Fruit fly (Drosophila melanogaster) whole organism, adult: ENCODE results near the gene Trf4-1.

Source experiments
- CG12768 ChIP-seq: fragments of 200-800 bp; sonication (Bioruptor generic); optimal IDR thresholded peaks from 2 replicates; lab custom pipeline; 2017; ENCODE audit warnings: missing biosample characterization, missing genetic modification characterization, mild to moderate bottlenecking, moderate library complexity, missing genetic modification reagents
- CG1620 ChIP-seq: fragments of 200-800 bp; sonication (Bioruptor generic); optimal IDR thresholded peaks from 2 replicates; lab custom pipeline; 2016; ENCODE audit warnings: missing biosample characterization, missing genetic modification characterization
- CG5204 ChIP-seq: fragments of 200-800 bp; sonication (Bioruptor generic); optimal IDR thresholded peaks from 2 replicates; lab custom pipeline; 2016; ENCODE audit warnings: missing biosample characterization, missing genetic modification characterization
- CG7045 ChIP-seq: fragments of 200-800 bp; sonication (Bioruptor generic); optimal IDR thresholded peaks from 2 replicates; lab custom pipeline; 2017; ENCODE audit warnings: missing biosample characterization, mild to moderate bottlenecking, missing genetic modification characterization
- kay ChIP-seq: fragments of 200-800 bp; sonication (Bioruptor generic); peaks from one replicate; lab custom pipeline; 2016; ENCODE audit warnings: missing biosample characterization, missing genetic modification characterization, borderline replicate concordance
- pad ChIP-seq: fragments of 200-800 bp; sonication (Bioruptor generic); optimal IDR thresholded peaks from 3 replicates; lab custom pipeline; 2017; ENCODE audit warnings: missing biosample characterization, missing genetic modification characterization, mild to moderate bottlenecking, moderate library complexity, missing genetic modification reagents

dm6 chrX:8591685-8592127 lies 31.6 kb downstream of the Trf4-1 start, which contains the start of the genes CG12659 and Crag:
- TF ChIP-seq pad (GFP tag; lab: Kevin White, UChicago) (no peak), CG7045 (GFP tag; lab: Kevin White, UChicago) (no peak), CG1620 (GFP tag; lab: Kevin White, UChicago) (peak; percentile 10), CG5204 (peak; percentile 54), kay (no peak), CG12768 (GFP tag; lab: Kevin White, UChicago) (no peak)
